Fruit fly (Drosophila melanogaster) whole organism, pupa: ENCODE measurements around the gene ldbr.

ENCODE experiments used
- CG10348 ChIP-seq: fragments of 200-800 bp; sonication (Bioruptor generic); IDR thresholded peaks from 2 replicates; pipeline ENCODE4 v1.3.6; 2022; ENCODE audit warnings: missing biosample characterization, missing genetic modification characterization
- CG12605 ChIP-seq: fragments of 200-800 bp; sonication (Bioruptor generic); IDR thresholded peaks from 2 replicates; pipeline ENCODE4 v1.3.6; 2022; ENCODE audit warnings: missing biosample characterization, missing genetic modification characterization
- CG13204 ChIP-seq: fragments of 200-800 bp; sonication (Bioruptor generic); optimal IDR thresholded peaks from 2 replicates; lab custom pipeline; 2018; ENCODE audit warnings: missing biosample characterization, mild to moderate bottlenecking, missing genetic modification characterization, moderate library complexity
- CG14655 ChIP-seq: fragments of 200-800 bp; sonication (Bioruptor generic); optimal IDR thresholded peaks from 3 replicates; lab custom pipeline; 2017; ENCODE audit warnings: mild to moderate bottlenecking, missing biosample characterization, missing genetic modification reagents, missing genetic modification characterization
- CG15710 ChIP-seq: fragments of 200-800 bp; sonication (Bioruptor generic); optimal IDR thresholded peaks from 2 replicates; lab custom pipeline; 2018; ENCODE audit warnings: missing biosample characterization, mild to moderate bottlenecking, missing genetic modification characterization, moderate library complexity
- CG17806 ChIP-seq: fragments of 200-800 bp; sonication (Bioruptor generic); optimal IDR thresholded peaks from 2 replicates; lab custom pipeline; 2018; ENCODE audit warnings: missing biosample characterization, mild to moderate bottlenecking, missing genetic modification characterization, moderate library complexity
- CG32121 ChIP-seq: fragments of 200-800 bp; sonication (Bioruptor generic); IDR thresholded peaks from 2 replicates; pipeline ENCODE4 v1.3.6; 2022; ENCODE audit warnings: missing biosample characterization, missing genetic modification characterization
- CG34367 ChIP-seq: fragments of 200-800 bp; sonication (Bioruptor generic); optimal IDR thresholded peaks from 2 replicates; lab custom pipeline; 2018; ENCODE audit warnings: missing biosample characterization, mild to moderate bottlenecking, missing genetic modification characterization
- CG4496 ChIP-seq: fragments of 200-800 bp; sonication (Bioruptor generic); IDR thresholded peaks from 3 replicates; pipeline ENCODE4 v1.3.6; 2022; ENCODE audit warnings: missing biosample characterization, missing genetic modification characterization
- CG8159 ChIP-seq: fragments of 200-800 bp; sonication (Bioruptor generic); optimal IDR thresholded peaks from 3 replicates; lab custom pipeline; 2018; ENCODE audit warnings: missing biosample characterization, mild to moderate bottlenecking, missing genetic modification characterization, moderate library complexity
- CG8301 ChIP-seq: fragments of 200-800 bp; sonication (Bioruptor generic); optimal IDR thresholded peaks from 2 replicates; lab custom pipeline; 2018; ENCODE audit warnings: missing biosample characterization, mild to moderate bottlenecking, missing genetic modification characterization
- CG9948 ChIP-seq: fragments of 200-800 bp; sonication (Bioruptor generic); optimal IDR thresholded peaks from 2 replicates; lab custom pipeline; 2018; ENCODE audit warnings: missing biosample characterization, mild to moderate bottlenecking, missing genetic modification characterization, moderate library complexity
- D1 ChIP-seq: fragments of 200-800 bp; sonication (Bioruptor generic); optimal IDR thresholded peaks from 2 replicates; lab custom pipeline; 2018; ENCODE audit warnings: missing biosample characterization, mild to moderate bottlenecking, missing genetic modification characterization, moderate library complexity
- EcR ChIP-seq: fragments of 200-800 bp; sonication (Bioruptor generic); optimal IDR thresholded peaks from 3 replicates; lab custom pipeline; 2019; ENCODE audit warnings: missing biosample characterization, missing genetic modification characterization, mild to moderate bottlenecking, moderate library complexity, missing genetic modification reagents
- Ets98B ChIP-seq: fragments of 200-800 bp; sonication (Bioruptor generic); IDR thresholded peaks from 2 replicates; pipeline ENCODE4 v1.3.6; 2022; ENCODE audit warnings: missing biosample characterization, missing genetic modification characterization
- Pif1A ChIP-seq: fragments of 200-800 bp; sonication (Bioruptor generic); optimal IDR thresholded peaks from 3 replicates; lab custom pipeline; 2016; ENCODE audit warnings: missing biosample characterization, missing genetic modification characterization
- Pif1B ChIP-seq: fragments of 200-800 bp; sonication (Bioruptor generic); optimal IDR thresholded peaks from 3 replicates; lab custom pipeline; 2016; ENCODE audit warnings: missing biosample characterization, missing genetic modification characterization
- Snoo ChIP-seq: fragments of 200-800 bp; sonication (Bioruptor generic); optimal IDR thresholded peaks from 3 replicates; lab custom pipeline; 2017; ENCODE audit warnings: missing biosample characterization, mild to moderate bottlenecking, missing genetic modification characterization, inconsistent platforms
- fd96Ca ChIP-seq: fragments of 200-800 bp; sonication (Bioruptor generic); IDR thresholded peaks from 3 replicates; pipeline ENCODE4 v1.3.6; 2022; ENCODE audit warnings: missing biosample characterization, missing genetic modification characterization
- gl ChIP-seq: fragments of 200-800 bp; sonication (Bioruptor generic); optimal IDR thresholded peaks from 2 replicates; lab custom pipeline; 2018; ENCODE audit warnings: missing biosample characterization, mild to moderate bottlenecking, missing genetic modification characterization
- rn ChIP-seq: fragments of 200-800 bp; sonication (Bioruptor generic); IDR thresholded peaks from 2 replicates; pipeline ENCODE4 v1.3.6; 2022; ENCODE audit warnings: missing biosample characterization, missing genetic modification characterization

The ldbr gene

DNA sequence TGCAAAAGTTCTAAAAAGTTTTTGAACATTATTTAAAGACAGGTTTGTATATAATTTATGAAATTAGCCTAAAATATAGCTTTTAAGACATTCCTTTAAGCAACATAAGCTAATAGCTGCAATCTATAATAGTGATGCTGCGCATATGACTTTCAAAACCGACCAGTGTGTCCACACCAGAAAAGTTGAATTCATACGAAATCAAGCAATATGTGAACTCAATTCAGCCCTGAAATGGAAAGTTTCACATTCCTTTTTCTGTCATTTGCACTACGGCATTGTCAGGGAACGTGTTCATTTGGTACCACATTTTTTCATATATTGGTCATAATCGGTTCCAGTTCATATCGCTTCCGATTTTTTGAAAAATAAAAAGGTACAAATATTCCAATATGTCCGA, 12.7 kb upstream of the ldbr start, which contains the start of gene fan:
Gene fan, plus strand, starts transcription at position 247 of the 400 bp plus-strand sequence.
- no peak for TF ChIP-seq EcR
- TF ChIP-seq CG15710 (tag; lab: Kevin White, UChicago): no peak
- no peak for TF ChIP-seq D1
- no peak for TF ChIP-seq CG17806 (tag; lab: Kevin White, UChicago)
- no peak for TF ChIP-seq rn
- TF ChIP-seq CG32121 (GFP tag; lab: Robert Waterston, UW): no peak
- TF ChIP-seq Snoo (tag; lab: Kevin White, UChicago): no peak
- no peak for TF ChIP-seq CG8159
- no peak for TF ChIP-seq CG12605 (GFP tag; lab: Robert Waterston, UW)

DNA sequence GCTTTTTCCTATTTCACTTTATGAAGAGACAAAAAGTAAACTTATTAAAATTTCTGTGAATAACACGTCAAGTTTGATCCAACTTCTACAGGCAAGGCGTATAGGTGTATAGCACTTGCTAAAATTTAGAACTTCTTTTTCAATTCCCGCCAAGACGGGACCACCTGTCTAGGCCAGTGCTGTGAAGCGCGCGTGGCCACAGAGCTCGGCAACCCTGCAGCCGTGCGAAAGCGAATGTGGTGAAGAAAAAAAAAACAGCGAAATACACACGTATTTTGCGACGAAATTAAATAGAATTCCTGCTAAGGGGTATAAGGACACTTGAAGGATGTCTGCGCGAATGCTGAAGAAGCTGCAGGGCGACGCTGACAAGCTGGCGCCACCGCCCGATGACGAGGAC, 11.5 kb upstream of the ldbr start, which contains the start of gene Nulp1:
Gene Nulp1, plus strand, starts transcription at position 198 of the 400 bp plus-strand sequence.
- TF ChIP-seq CG8159 (no peak), CG9948 (tag; lab: Kevin White, UChicago) (no peak), Pif1B (GFP tag; lab: Kevin White, UChicago) (no peak), EcR (no peak), CG10348 (GFP tag; lab: Robert Waterston, UW) (no peak), CG12605 (GFP tag; lab: Robert Waterston, UW) (no peak), CG14655 (no peak), CG32121 (GFP tag; lab: Robert Waterston, UW) (peak; percentile 20; the same call in 1 of the 2 replicates), rn (peak; percentile 44; the same call in 1 of the 2 replicates), CG13204 (GFP tag; lab: Kevin White, UChicago) (no peak), CG15710 (tag; lab: Kevin White, UChicago) (no peak), CG17806 (tag; lab: Kevin White, UChicago) (no peak), gl (tag; lab: Kevin White, UChicago) (no peak), CG8301 (no peak), CG34367 (tag; lab: Kevin White, UChicago) (no peak), Pif1A (GFP tag; lab: Kevin White, UChicago) (no peak), CG4496 (peak; percentile 74; the same call in 2 of the 3 replicates), D1 (no peak), fd96Ca (GFP tag; lab: Robert Waterston, UW) (no peak; the same call in 2 of the 3 replicates), Ets98B (GFP tag; lab: Robert Waterston, UW) (peak; percentile 40), Snoo (tag; lab: Kevin White, UChicago) (peak; percentile 40)

DNA sequence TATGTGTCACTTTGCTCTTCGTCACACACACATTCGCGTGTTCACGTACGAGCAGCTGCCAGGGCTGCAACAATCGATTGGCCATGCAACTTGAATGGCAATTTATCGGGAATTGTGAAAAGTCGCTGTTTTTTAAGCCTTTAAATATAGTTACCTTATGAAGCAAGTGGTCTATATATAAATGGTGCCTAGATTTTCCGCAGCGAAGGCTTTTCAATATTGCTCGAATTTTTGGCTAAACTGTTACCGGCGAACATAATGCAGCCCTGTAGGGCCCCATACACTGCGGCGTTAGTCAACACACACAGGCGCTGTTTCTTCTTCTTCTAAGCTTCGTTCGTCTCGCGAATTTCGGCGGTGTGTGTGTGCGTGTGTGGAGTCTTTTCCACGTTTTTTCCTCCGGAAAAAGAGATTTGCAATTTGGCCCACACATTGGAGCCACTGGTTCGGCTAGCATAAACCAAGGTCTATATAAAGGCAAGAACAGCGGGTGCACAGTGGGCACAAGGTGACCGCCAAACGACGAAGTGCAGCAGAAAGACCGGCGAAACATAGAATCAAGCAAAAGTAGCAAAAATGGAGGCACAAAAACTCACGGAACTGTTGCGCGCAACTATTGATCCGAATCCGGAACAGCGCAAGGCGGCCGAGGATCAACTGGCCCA, 5.6 kb upstream of the ldbr start, which contains the start of the genes Arp3 and msk:
Gene Arp3, minus strand, starts transcription at position 39 of the 665 bp plus-strand sequence.
Gene msk, plus strand, starts transcription at position 316 of the 665 bp plus-strand sequence.
- TF ChIP-seq CG17806 (tag; lab: Kevin White, UChicago): peak; percentile 52
- TF ChIP-seq gl (tag; lab: Kevin White, UChicago): peak; percentile 26
- no peak for TF ChIP-seq Pif1B (GFP tag; lab: Kevin White, UChicago)
- TF ChIP-seq CG4496: peak; percentile 64
- no peak for TF ChIP-seq D1
- no peak; the same call in 1 of the 2 replicates for TF ChIP-seq CG12605 (GFP tag; lab: Robert Waterston, UW)
- no peak for TF ChIP-seq EcR
- TF ChIP-seq Snoo (tag; lab: Kevin White, UChicago): peak; percentile 70
- TF ChIP-seq CG9948 (tag; lab: Kevin White, UChicago): peak; percentile 47
- no peak for TF ChIP-seq CG10348 (GFP tag; lab: Robert Waterston, UW)
- no peak for TF ChIP-seq CG8159
- peak; percentile 37; the same call in 1 of the 2 replicates for TF ChIP-seq CG32121 (GFP tag; lab: Robert Waterston, UW)
- no peak for TF ChIP-seq Pif1A (GFP tag; lab: Kevin White, UChicago)
- TF ChIP-seq Ets98B (GFP tag; lab: Robert Waterston, UW): peak; percentile 68
- no peak for TF ChIP-seq CG14655
- no peak for TF ChIP-seq CG8301
- TF ChIP-seq rn: peak; percentile 56
- no peak for TF ChIP-seq CG13204 (GFP tag; lab: Kevin White, UChicago)
- peak; percentile 65; the same call in 1 of the 3 replicates for TF ChIP-seq fd96Ca (GFP tag; lab: Robert Waterston, UW)
- TF ChIP-seq CG15710 (tag; lab: Kevin White, UChicago): peak; percentile 70
- TF ChIP-seq CG34367 (tag; lab: Kevin White, UChicago): peak; percentile 35

dm6 chr3L:8116809-8117208, 4.8 kb upstream of the ldbr start:
- TF ChIP-seq CG17806 (tag; lab: Kevin White, UChicago) (no peak), CG32121 (GFP tag; lab: Robert Waterston, UW) (0 out of 2 replicates have a peak, but pooled peaks have one; percentile 16)

dm6 chr3L:8124481-8125359, 3.1 kb downstream of the ldbr start, which contains the start of the genes CG7550 and mRpL36:
Gene CG7550 (minus strand): TSS chr3L:8124531.
Gene mRpL36 (minus strand): TSS chr3L:8125132.
- TF ChIP-seq CG32121 (GFP tag; lab: Robert Waterston, UW): no peak
- no peak for TF ChIP-seq fd96Ca (GFP tag; lab: Robert Waterston, UW)
- TF ChIP-seq CG10348 (GFP tag; lab: Robert Waterston, UW): no peak
- TF ChIP-seq, all 21 proteins: peak for 0
